Worm (Caenorhabditis elegans): ENCODE measurements around the gene inft-2.

DNA sequence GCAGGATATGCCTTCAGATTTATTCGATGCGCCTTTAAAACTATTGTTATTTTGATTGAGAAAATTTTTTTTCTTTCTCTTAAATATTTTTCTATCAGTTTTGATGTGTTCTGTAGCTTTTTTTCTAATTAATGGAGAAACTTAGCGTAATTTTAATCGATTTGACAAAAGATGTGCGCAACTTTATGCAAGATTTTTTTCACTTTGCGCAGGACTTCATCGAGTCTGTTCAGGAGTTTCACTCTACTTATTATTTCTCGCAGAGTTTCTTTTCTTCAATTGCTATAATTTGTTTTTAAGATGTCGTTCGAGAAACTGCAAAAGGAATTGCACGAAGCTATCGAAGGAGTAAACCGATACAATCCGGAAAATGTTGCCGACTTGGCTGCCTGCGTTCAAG is 48.4 kb upstream of the inft-2 start, which contains the start of gene eif-3.K:
- TF ChIP-seq tra-4 (tag; optimal IDR thresholded peaks at IDR 0.05): no peak
- TF ChIP-seq hmbx-1 (tag; optimal IDR thresholded peaks at IDR 0.05): no peak
- no peak for TF ChIP-seq pes-1 (GFP tag; IDR thresholded peaks at IDR 0.05)
- TF ChIP-seq ama-1 (optimal IDR thresholded peaks at IDR 0.05): no peak
- no peak for TF ChIP-seq flt-1 (GFP tag; IDR thresholded peaks at IDR 0.05)
- TF ChIP-seq aly-1 (tag; optimal IDR thresholded peaks at IDR 0.05): no peak
- no peak for TF ChIP-seq hmg-4 (GFP tag; optimal IDR thresholded peaks at IDR 0.05)
- TF ChIP-seq hnd-1 (tag; optimal IDR thresholded peaks at IDR 0.05): no peak
- no peak for TF ChIP-seq ceh-36 (tag; optimal IDR thresholded peaks at IDR 0.05)
- no peak for TF ChIP-seq tbx-11 (GFP tag; IDR thresholded peaks at IDR 0.05)

Data from whole organism, early embryonic.